Worm (Caenorhabditis elegans) whole organism, late embryonic: Measurements from ENCODE around the gene rps-1.

ENCODE experiments used
- C08G9.2 ChIP-seq: sonication (generic microtip); optimal IDR thresholded peaks from 2 replicates; lab custom pipeline; 2016; ENCODE audit warnings: mild to moderate bottlenecking, missing genetic modification characterization, moderate library complexity, missing compliant biosample characterization
- T23F11.4 ChIP-seq: fragments of 200-800 bp; sonication (Bioruptor generic); optimal IDR thresholded peaks from 2 replicates; lab custom pipeline; 2018; ENCODE audit warnings: mild to moderate bottlenecking, missing genetic modification characterization, missing compliant biosample characterization
- ama-1 ChIP-seq: fragments of 150-350 bp; optimal IDR thresholded peaks from 2 replicates; lab custom pipeline; 2014
- elt-2 ChIP-seq: sonication (generic microtip); optimal IDR thresholded peaks from 2 replicates; lab custom pipeline; 2016; ENCODE audit warnings: missing genetic modification reagents, missing genetic modification characterization, missing compliant biosample characterization
- fkh-10 ChIP-seq: fragments of 150-350 bp; optimal IDR thresholded peaks from 2 replicates; lab custom pipeline; 2014; ENCODE audit warnings: missing biosample characterization, missing genetic modification reagents, missing genetic modification characterization
- lin-11 ChIP-seq: fragments of 200-800 bp; sonication (Bioruptor generic); optimal IDR thresholded peaks from 2 replicates; lab custom pipeline; 2018; ENCODE audit warnings: mild to moderate bottlenecking, missing genetic modification characterization, missing compliant biosample characterization
- mec-3 ChIP-seq: sonication (generic microtip); optimal IDR thresholded peaks from 2 replicates; lab custom pipeline; 2016; ENCODE audit warnings: borderline replicate concordance, missing genetic modification characterization, missing compliant biosample characterization
- nfya-1 ChIP-seq: sonication (generic microtip); optimal IDR thresholded peaks from 2 replicates; lab custom pipeline; 2017; ENCODE audit warnings: missing genetic modification characterization, mild to moderate bottlenecking, missing compliant biosample characterization, antibody characterized with exemption, moderate library complexity
- pha-2 ChIP-seq: sonication (generic microtip); optimal IDR thresholded peaks from 2 replicates; lab custom pipeline; 2017; ENCODE audit warnings: mild to moderate bottlenecking, missing genetic modification characterization, missing compliant biosample characterization
- pha-4 ChIP-seq: fragments of 150-350 bp; optimal IDR thresholded peaks from 2 replicates; lab custom pipeline; 2018; ENCODE audit warnings: missing biosample characterization, missing genetic modification reagents, missing genetic modification characterization
- pqm-1 ChIP-seq: sonication (generic microtip); optimal IDR thresholded peaks from 2 replicates; lab custom pipeline; 2016; ENCODE audit warnings: missing genetic modification characterization, missing compliant biosample characterization
- ref-2 ChIP-seq: sonication (generic microtip); optimal IDR thresholded peaks from 2 replicates; lab custom pipeline; 2016; ENCODE audit warnings: missing genetic modification characterization, missing compliant biosample characterization
- sox-4 ChIP-seq: sonication (generic microtip); optimal IDR thresholded peaks from 2 replicates; lab custom pipeline; 2017; ENCODE audit warnings: mild to moderate bottlenecking, missing genetic modification characterization, inconsistent platforms, missing compliant biosample characterization
- tbx-2 ChIP-seq: sonication (generic microtip); optimal IDR thresholded peaks from 2 replicates; lab custom pipeline; 2016; ENCODE audit warnings: missing genetic modification characterization, missing compliant biosample characterization

DNA sequence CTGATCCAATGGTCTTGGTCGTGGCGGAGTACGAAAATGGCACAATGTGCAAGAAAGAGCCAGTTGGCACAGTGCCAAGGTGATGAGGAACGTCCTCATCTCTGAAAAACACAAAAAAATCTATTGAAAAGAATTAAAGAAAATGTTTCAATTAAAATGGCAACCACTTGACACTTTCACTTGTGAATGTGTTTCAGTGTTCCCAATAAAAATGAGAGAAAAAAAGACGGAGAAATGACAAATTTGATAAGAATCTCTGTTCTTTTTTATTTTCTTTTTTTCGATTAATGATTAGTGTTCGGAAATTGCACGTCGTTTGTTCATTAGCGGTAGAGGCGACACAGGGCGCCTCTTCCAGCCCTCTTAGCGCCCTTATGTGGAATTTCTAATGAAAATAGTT, 8.4 kb upstream of the rps-1 start, which contains the start of gene ndg-4:
- TF ChIP-seq pha-4 (tag; lab: Kevin White, UChicago) (no peak), T23F11.4 (GFP tag; lab: Kevin White, UChicago) (no peak), elt-2 (no peak), tbx-2 (no peak), pqm-1 (tag; lab: Kevin White, UChicago) (no peak), ama-1 (lab: Kevin White, UChicago) (no peak), nfya-1 (tag; lab: Kevin White, UChicago) (no peak), pha-2 (tag; lab: Kevin White, UChicago) (no peak), ref-2 (no peak), sox-4 (tag; lab: Kevin White, UChicago) (no peak), fkh-10 (no peak), C08G9.2 (tag; lab: Kevin White, UChicago) (no peak), lin-11 (tag; lab: Kevin White, UChicago) (no peak), mec-3 (tag; lab: Kevin White, UChicago) (no peak)
